Worm (Caenorhabditis elegans) whole organism, L1 larva: ENCODE data around the gene piki-1.

Experiments used
- Y116A8C.19 ChIP-seq: sonication (generic microtip); optimal IDR thresholded peaks from 2 replicates; lab custom pipeline; 2016; ENCODE audit warnings: missing compliant biosample characterization, missing genetic modification characterization, borderline replicate concordance
- egl-13 ChIP-seq: sonication (generic microtip); optimal IDR thresholded peaks from 2 replicates; lab custom pipeline; 2016; ENCODE audit warnings: missing genotype, missing genetic modification reagents, missing genetic modification characterization, missing compliant biosample characterization
- ets-5 ChIP-seq: fragments of 200-800 bp; sonication (Bioruptor generic); IDR thresholded peaks from 2 replicates; pipeline ENCODE4 v1.3.6; 2022; ENCODE audit warnings: missing genetic modification characterization, missing compliant biosample characterization
- fkh-8 ChIP-seq: sonication (generic microtip); optimal IDR thresholded peaks from 2 replicates; lab custom pipeline; 2016; ENCODE audit warnings: mild to moderate bottlenecking, missing genetic modification characterization, missing compliant biosample characterization
- hpl-2 ChIP-seq: fragments of 150-350 bp; optimal IDR thresholded peaks from 2 replicates; lab custom pipeline; 2014; ENCODE audit warnings: missing biosample characterization, missing genetic modification reagents, missing genetic modification characterization
- lin-14 ChIP-seq: fragments of 200-800 bp; sonication (Bioruptor generic); optimal IDR thresholded peaks from 2 replicates; lab custom pipeline; 2018; ENCODE audit warnings: mild to moderate bottlenecking, missing genetic modification characterization, moderate library complexity, missing compliant biosample characterization
- lin-39 ChIP-seq: fragments of 150-350 bp; optimal IDR thresholded peaks from 2 replicates; lab custom pipeline; 2014; ENCODE audit warnings: missing biosample characterization, missing genetic modification reagents, missing genetic modification characterization
- lsy-2 ChIP-seq, 2 experiments: fragments of 150-350 bp; optimal IDR thresholded peaks; 2 replicates each; lab custom pipeline; 2014; ENCODE audit warnings: missing biosample characterization in 2 of 2, missing genetic modification characterization in 2 of 2
- nhr-19 ChIP-seq: fragments of 200-800 bp; sonication (Bioruptor generic); conservative IDR thresholded peaks from 2 replicates; pipeline ENCODE4 v1.3.6; 2022; ENCODE audit warnings: missing genetic modification characterization, missing compliant biosample characterization
- nhr-237 ChIP-seq: fragments of 150-350 bp; optimal IDR thresholded peaks from 2 replicates; lab custom pipeline; 2014; ENCODE audit warnings: missing biosample characterization, missing genetic modification characterization
- rnt-1 ChIP-seq: sonication (generic microtip); optimal IDR thresholded peaks from 2 replicates; lab custom pipeline; 2016; ENCODE audit warnings: mild to moderate bottlenecking, missing genetic modification characterization, moderate library complexity, missing compliant biosample characterization
- skn-1 ChIP-seq: fragments of 150-350 bp; optimal IDR thresholded peaks from 2 replicates; lab custom pipeline; 2014; ENCODE audit warnings: missing biosample characterization, missing genetic modification characterization
- unc-30 ChIP-seq: sonication (generic microtip); optimal IDR thresholded peaks from 2 replicates; lab custom pipeline; 2017; ENCODE audit warnings: missing biosample characterization, missing genetic modification characterization
- zip-4 ChIP-seq: fragments of 200-800 bp; sonication (Bioruptor generic); optimal IDR thresholded peaks from 2 replicates; lab custom pipeline; 2018; ENCODE audit warnings: mild to moderate bottlenecking, missing genetic modification characterization, moderate library complexity, missing compliant biosample characterization

The piki-1 gene

ce11 chrX:15188510-15188909 is 57.7 kb downstream of the piki-1 start (continued):
- TF ChIP-seq fkh-8 (tag; lab: Kevin White, UChicago) (peak; percentile 50), skn-1 (no peak), lin-39 (tag; lab: Kevin White, UChicago) (no peak), Y116A8C.19 (tag; lab: Kevin White, UChicago) (no peak), unc-30 (tag; lab: Kevin White, UChicago) (no peak), egl-13 (tag; lab: Kevin White, UChicago) (no peak), hpl-2 (no peak), nhr-237 (tag; lab: Kevin White, UChicago) (no peak), nhr-19 (GFP tag; lab: Robert Waterston, UW) (no peak), lsy-2 (tag; optimal IDR thresholded peaks at IDR 0.05; lab: Kevin White, UChicago) (no peak), rnt-1 (no peak), zip-4 (GFP tag; lab: Kevin White, UChicago) (no peak), ets-5 (no peak), lin-14 (GFP tag; lab: Kevin White, UChicago) (no peak)
